Fruit fly (Drosophila melanogaster): ENCODE data around the gene Fmr1.

Gene Fmr1

DNA sequence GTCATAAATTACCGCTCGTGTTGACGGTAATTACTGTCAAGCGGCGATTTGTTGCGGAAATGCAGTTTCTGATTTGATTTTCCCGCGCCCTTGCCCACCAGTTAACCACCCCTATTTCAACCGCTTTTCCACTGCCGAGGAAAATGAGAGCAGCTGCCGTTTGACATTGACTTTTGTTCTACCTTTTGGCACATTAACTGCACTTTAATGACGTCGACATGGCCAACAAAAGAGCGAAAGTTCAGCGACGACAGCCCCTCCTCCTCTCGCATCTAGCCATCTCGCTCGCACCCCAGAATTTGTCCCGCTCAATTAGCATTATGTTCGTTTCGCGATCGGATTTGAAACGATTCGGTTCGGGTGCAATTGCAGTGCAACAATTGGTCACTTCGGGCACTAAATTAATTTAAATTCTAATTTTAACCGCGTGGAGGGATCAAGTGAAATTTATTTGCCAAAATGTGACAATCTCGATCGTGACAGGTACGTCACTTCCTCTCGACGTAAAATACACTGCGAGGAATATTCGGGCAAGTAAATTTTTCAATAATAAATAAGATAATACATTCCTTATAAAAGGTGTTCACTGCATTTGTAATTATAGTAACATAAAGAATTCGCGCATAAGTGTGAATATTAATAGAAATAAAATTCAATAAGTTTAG, 1.4 kb upstream of the Fmr1 start:
- TF ChIP-seq CG8478 (optimal IDR thresholded peaks at IDR 0.05) (no peak), CTCF (optimal IDR thresholded peaks at IDR 0.05) (no peak)

DNA sequence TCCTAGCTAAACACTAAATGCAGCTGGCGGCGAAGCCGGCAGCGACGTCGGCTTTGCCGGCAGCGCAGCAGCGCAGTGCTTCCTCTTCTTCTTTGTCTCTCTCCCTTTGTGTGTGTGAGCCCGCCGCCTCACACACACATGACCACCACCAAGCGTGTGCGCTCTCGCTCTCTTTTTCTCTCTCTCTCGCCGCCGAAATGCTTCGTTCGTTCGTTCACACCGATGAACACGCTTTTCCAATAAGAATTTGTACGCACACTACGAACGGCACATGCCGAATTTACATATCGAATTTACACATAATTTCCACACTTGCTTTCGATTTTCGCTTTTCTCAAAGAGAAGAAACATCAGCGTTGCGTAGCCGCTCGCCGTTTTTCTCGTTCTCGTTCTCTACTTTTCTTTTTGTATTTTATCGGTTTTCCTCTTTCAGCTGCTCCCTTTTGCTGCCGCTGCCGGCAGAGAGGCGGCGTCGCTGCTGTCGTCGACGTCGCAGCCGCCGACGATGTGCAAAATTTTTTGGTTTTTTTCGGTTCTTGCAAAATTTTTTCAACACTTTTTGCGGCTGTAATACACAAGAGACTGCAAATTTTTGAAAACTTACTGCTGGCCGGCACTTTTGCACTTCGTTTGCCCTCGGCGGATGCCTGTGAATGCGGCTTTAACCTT, 575 bp downstream of the Fmr1 start:
- TF ChIP-seq CG8478 (optimal IDR thresholded peaks at IDR 0.05), result no peak

DNA sequence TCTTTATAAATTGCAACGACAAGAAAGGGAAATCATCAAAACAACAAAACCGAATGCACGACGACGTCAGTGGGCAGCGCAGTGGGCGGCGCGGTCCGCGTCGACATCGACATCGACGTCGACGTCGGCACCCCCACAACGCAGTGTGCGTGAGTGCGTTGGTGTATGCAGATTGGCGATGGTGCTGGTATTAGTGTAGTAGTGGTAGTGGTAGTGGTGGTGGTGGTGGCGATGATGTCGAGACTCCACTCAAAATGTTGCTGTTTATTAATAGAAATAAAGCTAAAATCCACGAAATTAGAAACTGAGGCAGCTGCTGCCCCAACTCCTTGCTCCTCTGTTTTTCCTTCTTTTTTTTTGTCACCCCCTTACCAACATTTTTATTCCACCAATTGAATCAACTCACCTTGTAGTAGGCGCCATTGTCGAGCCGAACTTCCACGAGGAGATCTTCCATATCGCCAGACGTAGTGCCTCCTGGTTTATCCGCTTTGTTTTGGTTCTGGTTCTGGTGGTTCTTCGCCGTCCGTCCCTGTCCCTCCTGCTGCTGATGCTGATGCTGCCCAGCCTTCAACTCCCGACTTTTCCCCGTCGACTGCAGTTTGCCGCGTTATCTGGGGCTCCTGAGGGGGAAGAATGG, 1.5 kb downstream of the Fmr1 start:
- TF ChIP-seq CG8478 (optimal IDR thresholded peaks at IDR 0.05), result no peak
- no peak for TF ChIP-seq CTCF (optimal IDR thresholded peaks at IDR 0.05)

DNA sequence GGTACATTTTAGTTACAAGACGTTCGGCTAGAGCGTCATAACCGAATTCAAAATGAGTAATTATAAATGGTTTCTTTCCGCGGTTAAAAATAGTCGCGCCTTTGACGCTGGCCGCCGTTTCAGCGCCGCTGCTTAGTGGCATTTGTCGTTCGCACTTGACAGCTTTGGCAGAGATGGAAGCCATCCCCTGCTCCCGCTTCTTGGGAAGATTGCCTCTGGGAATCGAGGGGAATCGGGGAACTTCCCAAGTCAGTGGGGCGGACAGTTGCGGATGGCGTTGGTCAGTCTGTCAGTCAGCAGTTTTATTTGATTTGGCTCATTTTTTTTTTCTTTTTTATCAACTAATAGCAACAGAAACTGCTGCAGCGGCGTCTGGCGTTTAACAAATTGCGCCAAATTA, 3.1 kb downstream of the Fmr1 start:
- TF ChIP-seq CG8478 (optimal IDR thresholded peaks at IDR 0.05) (no peak), CTCF (optimal IDR thresholded peaks at IDR 0.05) (no peak)

DNA sequence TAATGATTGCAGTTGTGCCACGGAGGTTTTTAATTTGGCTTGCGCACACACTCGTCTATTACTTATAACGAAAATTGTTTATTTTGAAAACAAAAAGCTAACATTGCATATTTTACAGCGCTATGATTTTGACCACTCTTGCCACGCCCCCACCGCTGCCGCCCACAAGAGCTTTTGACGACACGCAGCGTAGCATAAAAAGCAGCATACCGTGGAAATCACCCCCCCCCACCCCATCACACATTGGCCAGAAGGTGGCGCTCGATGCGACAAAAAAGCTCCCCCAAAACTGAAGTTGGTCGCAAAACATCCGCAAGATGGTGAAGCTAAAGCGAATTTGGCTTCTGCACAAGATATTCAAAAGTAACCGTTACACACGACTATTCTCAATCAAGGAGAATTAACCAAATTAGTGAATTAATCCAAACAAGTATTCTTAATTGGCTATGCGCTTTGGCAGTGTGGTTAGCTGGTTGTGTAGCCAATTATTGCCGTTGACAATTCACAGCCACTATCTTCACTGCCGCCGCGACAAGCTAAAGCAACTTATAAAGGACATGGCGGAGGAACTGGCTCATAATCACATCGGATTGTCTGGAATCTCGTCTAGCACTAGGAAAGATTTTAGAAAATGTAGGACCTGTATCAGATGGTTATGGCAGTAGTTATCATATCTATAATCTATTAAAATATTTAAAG, 9.3 kb downstream of the Fmr1 start:
- TF ChIP-seq CTCF (optimal IDR thresholded peaks at IDR 0.05) (peak; percentile 77 to 78), CG8478 (optimal IDR thresholded peaks at IDR 0.05) (no peak)

DNA sequence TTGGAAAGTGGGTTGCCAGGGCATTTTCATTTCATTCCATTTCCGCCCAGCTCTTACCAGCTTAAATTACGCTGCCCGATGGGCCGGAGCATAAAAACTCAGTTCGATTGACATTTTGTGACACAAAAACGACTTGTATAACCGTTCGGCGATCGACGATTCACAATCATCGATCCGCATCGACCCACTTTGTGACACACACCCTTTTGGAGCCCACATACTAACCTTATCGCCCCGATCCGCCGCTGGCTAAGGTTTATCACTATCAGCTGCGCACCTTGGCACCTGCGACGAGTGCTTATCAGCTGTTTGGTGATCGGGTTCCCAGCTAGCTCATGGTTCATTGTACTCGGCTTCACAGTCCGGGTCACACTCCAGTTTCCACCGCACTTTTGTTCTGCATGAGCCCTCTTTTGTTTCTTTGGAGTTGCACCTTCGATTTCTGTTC, 10.5 kb downstream of the Fmr1 start:
- TF ChIP-seq CTCF (optimal IDR thresholded peaks at IDR 0.05) (no peak), CG8478 (optimal IDR thresholded peaks at IDR 0.05) (no peak)

DNA sequence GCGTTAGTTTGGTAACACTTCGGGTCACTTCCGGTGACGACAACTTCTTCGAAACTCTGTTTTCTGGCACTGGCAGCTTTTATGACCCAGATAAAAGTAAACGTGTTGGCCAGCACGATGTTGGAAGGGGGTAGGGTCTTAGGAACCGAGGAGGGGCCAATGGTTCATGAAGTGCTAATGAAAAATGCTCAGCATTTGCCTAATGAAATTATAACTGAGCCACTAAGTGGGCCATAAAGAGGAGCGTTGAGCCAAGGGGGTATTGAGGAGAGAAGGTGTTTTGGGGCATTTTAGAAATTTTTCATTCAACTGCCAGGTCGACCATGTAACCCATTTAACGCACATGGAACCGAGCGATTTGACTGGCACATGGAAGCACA, 11.6 kb downstream of the Fmr1 start:
- TF ChIP-seq CTCF (optimal IDR thresholded peaks at IDR 0.05) (no peak), CG8478 (optimal IDR thresholded peaks at IDR 0.05) (no peak)

DNA sequence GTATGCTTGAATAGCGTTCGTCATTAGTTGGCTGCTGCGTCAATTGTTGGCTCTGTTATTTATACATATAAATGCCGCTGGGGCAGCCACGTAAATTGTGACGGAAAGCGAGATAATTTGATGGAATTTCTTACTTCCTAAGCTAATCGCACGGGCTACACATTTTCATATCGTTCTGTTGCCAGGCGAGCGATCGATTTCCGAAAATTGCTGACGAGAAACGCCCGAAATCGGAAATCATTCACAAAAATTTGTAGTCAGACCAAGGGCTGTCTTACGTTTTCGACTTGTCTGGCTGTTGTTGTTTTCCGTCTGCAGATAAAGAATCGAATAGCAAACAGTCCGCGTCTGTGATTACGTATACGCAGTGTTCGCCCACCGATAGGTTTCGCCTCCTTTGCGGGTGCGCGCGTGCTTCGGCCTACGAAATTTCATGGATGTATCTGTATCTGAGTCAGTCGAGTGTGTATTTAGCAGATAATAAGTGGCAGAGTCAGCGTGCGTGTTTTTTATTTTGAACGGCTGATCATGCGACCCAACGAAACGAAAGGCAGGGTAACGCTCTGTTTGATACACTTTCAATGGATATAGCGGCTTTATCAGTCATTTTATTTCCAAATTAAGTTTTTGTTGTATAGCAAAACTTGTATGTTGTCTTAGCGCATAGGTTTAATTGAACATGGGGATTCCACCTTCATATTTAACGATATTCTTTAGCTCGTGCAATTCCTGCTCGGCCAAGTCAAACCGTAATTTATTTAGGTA, 12.2 kb downstream of the Fmr1 start:
- TF ChIP-seq CTCF (optimal IDR thresholded peaks at IDR 0.05) (no peak), CG8478 (optimal IDR thresholded peaks at IDR 0.05) (no peak)

dm6 chr3R:10095765-10096164, 14.2 kb downstream of the Fmr1 start:
- TF ChIP-seq CG8478 (optimal IDR thresholded peaks at IDR 0.05) (no peak), CTCF (optimal IDR thresholded peaks at IDR 0.05) (no peak)

dm6 chr3R:10095052-10095451, 14.9 kb downstream of the Fmr1 start:
- no peak for TF ChIP-seq CTCF (optimal IDR thresholded peaks at IDR 0.05)
- TF ChIP-seq CG8478 (optimal IDR thresholded peaks at IDR 0.05), result no peak

DNA sequence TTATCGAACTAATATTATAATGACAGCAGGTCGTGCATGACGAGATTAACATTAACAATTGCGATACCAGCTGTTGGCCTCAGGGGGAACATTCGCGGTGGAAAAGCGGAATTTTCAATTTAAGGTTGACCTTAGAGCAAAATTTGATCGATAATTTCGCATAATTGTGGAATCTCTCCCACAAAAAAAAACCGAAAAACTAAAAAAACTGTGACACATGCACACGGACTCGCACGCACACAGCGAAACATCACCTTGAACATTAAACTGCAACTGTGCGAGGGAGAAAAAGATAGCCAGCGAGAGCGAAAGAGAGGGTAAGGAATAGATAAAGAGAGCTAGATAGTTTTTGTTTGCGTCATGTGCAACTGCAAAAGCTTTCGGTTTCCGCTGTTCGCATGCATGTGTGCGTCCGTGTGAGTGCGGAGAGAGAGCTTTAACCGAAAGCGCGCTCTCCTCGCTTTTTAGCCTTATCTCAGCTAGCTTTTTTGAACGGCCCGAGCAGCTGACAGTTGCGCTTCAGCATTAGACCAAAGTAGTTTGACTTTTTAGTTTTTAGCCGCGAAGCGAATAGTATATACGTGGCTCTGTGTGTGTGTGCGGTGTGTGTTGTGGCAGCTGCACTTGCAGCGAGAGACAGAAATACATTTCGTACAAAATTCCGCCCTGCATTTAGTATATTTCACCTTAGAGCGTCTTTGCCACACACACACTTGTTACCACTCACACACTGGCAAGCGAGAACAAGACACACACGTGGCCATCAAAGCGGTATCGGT, 16.5 kb downstream of the Fmr1 start:
- no peak for TF ChIP-seq CTCF (optimal IDR thresholded peaks at IDR 0.05)
- peak; percentile 26 for TF ChIP-seq CG8478 (optimal IDR thresholded peaks at IDR 0.05)

DNA sequence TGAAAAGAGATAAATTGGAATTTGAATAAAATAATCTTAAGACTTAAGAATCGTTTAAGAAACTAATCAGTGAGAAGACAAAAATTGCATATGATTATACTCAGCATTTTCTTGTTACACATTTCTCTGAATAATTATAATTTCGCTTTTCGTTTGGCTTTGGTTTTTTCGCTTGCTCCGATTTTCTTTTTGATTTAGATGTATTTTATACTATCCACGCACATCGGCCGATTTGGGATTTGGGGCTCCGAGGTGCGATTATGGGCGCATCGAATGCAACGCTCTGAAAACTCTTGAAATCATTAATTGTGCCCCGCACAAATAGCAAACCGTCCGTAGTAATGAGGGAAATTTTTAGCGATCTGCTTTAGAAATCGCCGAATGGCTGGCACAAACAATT, 18.4 kb downstream of the Fmr1 start:
- TF ChIP-seq CG8478 (optimal IDR thresholded peaks at IDR 0.05) (no peak), CTCF (optimal IDR thresholded peaks at IDR 0.05) (no peak)

DNA sequence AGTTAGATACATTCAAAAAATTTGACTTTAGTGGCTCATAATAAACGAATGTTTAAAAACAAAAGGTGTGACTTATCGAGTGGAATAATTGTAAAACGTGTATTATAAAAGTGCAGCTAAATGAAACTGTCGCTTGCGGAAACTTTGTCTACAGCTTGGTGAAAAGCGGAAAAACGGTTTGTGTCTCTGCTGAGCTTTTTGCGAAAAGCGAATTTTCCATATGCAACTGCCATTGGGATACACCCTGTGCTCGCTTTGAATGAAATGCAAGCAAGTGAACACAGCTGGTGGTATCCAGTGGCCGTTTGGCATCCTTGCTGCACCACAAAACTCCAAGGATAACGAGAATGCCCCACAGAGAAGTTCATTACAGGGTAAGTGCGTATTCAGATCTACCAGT, 19.0 kb downstream of the Fmr1 start:
- TF ChIP-seq CG8478 (optimal IDR thresholded peaks at IDR 0.05) (no peak), CTCF (optimal IDR thresholded peaks at IDR 0.05) (no peak)

dm6 chr3R:10089171-10089664, 20.7 kb downstream of the Fmr1 start:
- TF ChIP-seq CG8478 (optimal IDR thresholded peaks at IDR 0.05) (no peak), CTCF (optimal IDR thresholded peaks at IDR 0.05) (no peak)
